Fruit fly (Drosophila melanogaster) whole organism, wandering third instar larva: Measurements from ENCODE around the gene CG33502.
"Not testable (repeated sequence)": the region's sequence is repeated elsewhere in the genome, so short reads cannot be mapped to it uniquely, and the experiment has no call there.

Source experiments
- Abd-B ChIP-seq: fragments of >200 bp; optimal IDR thresholded peaks from 2 replicates; lab custom pipeline; 2017; ENCODE audit warnings: missing biosample characterization, missing genetic modification characterization
- CG32264 ChIP-seq: fragments of 200-800 bp; sonication (Bioruptor generic); optimal IDR thresholded peaks from 2 replicates; lab custom pipeline; 2016; ENCODE audit warnings: missing biosample characterization, missing genetic modification characterization
- CrebA ChIP-seq: fragments of 200-800 bp; sonication (Bioruptor generic); optimal IDR thresholded peaks from 2 replicates; lab custom pipeline; 2016; ENCODE audit warnings: missing biosample characterization, mild to moderate bottlenecking, missing genetic modification characterization, borderline replicate concordance
- Dfd ChIP-seq: fragments of >200 bp; optimal IDR thresholded peaks from 2 replicates; lab custom pipeline; 2017; ENCODE audit warnings: missing biosample characterization, missing genetic modification characterization
- Dif ChIP-seq: fragments of 200-275, 200-300 bp; sonication (Bioruptor generic); optimal IDR thresholded peaks from 2 replicates; lab custom pipeline; 2018; ENCODE audit warnings: missing biosample characterization, missing genetic modification characterization; ENCODE audit not compliant: partially characterized antibody
- GATAd ChIP-seq: sonication (Bioruptor generic); optimal IDR thresholded peaks from 2 replicates; lab custom pipeline; 2016; ENCODE audit warnings: missing biosample characterization, missing genetic modification characterization
- HLH106 ChIP-seq: fragments of 200-800 bp; optimal IDR thresholded peaks from 3 replicates; lab custom pipeline; 2019; ENCODE audit warnings: missing biosample characterization, mild to moderate bottlenecking, missing genetic modification characterization, moderate library complexity
- Hnf4 ChIP-seq: fragments of 200-800 bp; sonication (Bioruptor generic); optimal IDR thresholded peaks from 2 replicates; lab custom pipeline; 2016; ENCODE audit warnings: missing biosample characterization, mild to moderate bottlenecking, missing genetic modification characterization
- Hr78 ChIP-seq: fragments of >200 bp; optimal IDR thresholded peaks from 2 replicates; lab custom pipeline; 2017; ENCODE audit warnings: missing biosample characterization, missing genetic modification characterization
- Hr83 ChIP-seq: fragments of 200-300 bp; sonication (Bioruptor generic); optimal IDR thresholded peaks from 2 replicates; lab custom pipeline; 2016; ENCODE audit warnings: missing biosample characterization, mild to moderate bottlenecking, missing genetic modification characterization, moderate library complexity; ENCODE audit not compliant: poor library complexity, severe bottlenecking
- Jra ChIP-seq: sonication (Bioruptor generic); optimal IDR thresholded peaks from 2 replicates; lab custom pipeline; 2016; ENCODE audit warnings: missing biosample characterization, missing genetic modification characterization
- Mio ChIP-seq: sonication (Bioruptor generic); optimal IDR thresholded peaks from 2 replicates; lab custom pipeline; 2016; ENCODE audit warnings: missing biosample characterization, missing genetic modification characterization
- Myc ChIP-seq: fragments of >200 bp; optimal IDR thresholded peaks from 2 replicates; lab custom pipeline; 2017
- OdsH ChIP-seq: fragments of 200-800 bp; sonication (Bioruptor generic); optimal IDR thresholded peaks from 2 replicates; lab custom pipeline; 2016; ENCODE audit warnings: missing biosample characterization, mild to moderate bottlenecking, missing genetic modification characterization
- Rel ChIP-seq, 2 experiments: fragments of 200-800 bp; sonication (Bioruptor generic) in 1 of 2; optimal IDR thresholded peaks; 2 replicates in 1 of 2; 3 replicates in 1 of 2; lab custom pipeline; 2016 to 2019; ENCODE audit warnings: mild to moderate bottlenecking in 2 of 2, missing biosample characterization in 2 of 2, missing genetic modification characterization in 2 of 2, moderate library complexity in 1 of 2
- Sp1 ChIP-seq: fragments of 200-800 bp; sonication (Bioruptor generic); optimal IDR thresholded peaks from 3 replicates; lab custom pipeline; 2019; ENCODE audit warnings: missing biosample characterization, mild to moderate bottlenecking, missing genetic modification characterization, moderate library complexity
- br ChIP-seq: fragments of 200-800 bp; sonication (Bioruptor generic); optimal IDR thresholded peaks from 2 replicates; lab custom pipeline; 2016; ENCODE audit warnings: missing biosample characterization, missing genetic modification characterization
- brk ChIP-seq: fragments of 200-800 bp; sonication (Bioruptor generic); optimal IDR thresholded peaks from 2 replicates; lab custom pipeline; 2016; ENCODE audit warnings: missing biosample characterization, mild to moderate bottlenecking, missing genetic modification characterization
- dmrt93B ChIP-seq: fragments of 200-800 bp; sonication (Bioruptor generic); optimal IDR thresholded peaks from 2 replicates; lab custom pipeline; 2018; ENCODE audit warnings: missing biosample characterization, mild to moderate bottlenecking, missing genetic modification characterization
- dsf ChIP-seq: sonication (Bioruptor generic); optimal IDR thresholded peaks from 2 replicates; lab custom pipeline; 2016; ENCODE audit warnings: missing biosample characterization, missing genetic modification characterization, borderline replicate concordance
- ey ChIP-seq: fragments of 200-800 bp; sonication (Bioruptor generic); optimal IDR thresholded peaks from 2 replicates; lab custom pipeline; 2016; ENCODE audit warnings: missing biosample characterization, missing genetic modification characterization
- foxo ChIP-seq, 2 experiments: fragments of 200-800 bp; sonication (Bioruptor generic); optimal IDR thresholded peaks; 2 replicates in 1 of 2; 3 replicates in 1 of 2; lab custom pipeline; 2016 to 2017; ENCODE audit warnings: missing biosample characterization in 2 of 2, missing genetic modification characterization in 2 of 2
- fru ChIP-seq: fragments of 200-800 bp; sonication (Bioruptor generic); optimal IDR thresholded peaks from 3 replicates; lab custom pipeline; 2016; ENCODE audit warnings: missing biosample characterization, mild to moderate bottlenecking, missing genetic modification characterization
- h ChIP-seq: fragments of 200-800 bp; sonication (Bioruptor generic); optimal IDR thresholded peaks from 3 replicates; lab custom pipeline; 2016; ENCODE audit warnings: missing biosample characterization, mild to moderate bottlenecking, missing genetic modification characterization
- jim ChIP-seq: fragments of 175-275, 200-325 bp; sonication (Bioruptor generic); optimal IDR thresholded peaks from 2 replicates; lab custom pipeline; 2016; ENCODE audit warnings: missing biosample characterization, mild to moderate bottlenecking, missing genetic modification characterization
- lola ChIP-seq: fragments of >200 bp; optimal IDR thresholded peaks from 2 replicates; lab custom pipeline; 2017; ENCODE audit warnings: missing biosample characterization, missing genetic modification characterization
- pan ChIP-seq: fragments of >200 bp; optimal IDR thresholded peaks from 2 replicates; lab custom pipeline; 2017
- psq ChIP-seq: fragments of 200-800 bp; sonication (Bioruptor generic); optimal IDR thresholded peaks from 3 replicates; lab custom pipeline; 2017; ENCODE audit warnings: missing biosample characterization, mild to moderate bottlenecking, missing genetic modification characterization, moderate library complexity
- rgr ChIP-seq: fragments of 200-800 bp; sonication (Bioruptor generic); optimal IDR thresholded peaks from 3 replicates; lab custom pipeline; 2016; ENCODE audit warnings: missing biosample characterization, mild to moderate bottlenecking, missing genetic modification characterization
- sv ChIP-seq: fragments of 200-800 bp; sonication (Bioruptor generic); optimal IDR thresholded peaks from 3 replicates; lab custom pipeline; 2016; ENCODE audit warnings: missing biosample characterization, missing genetic modification characterization
- tai ChIP-seq: sonication (Bioruptor generic); optimal IDR thresholded peaks from 2 replicates; lab custom pipeline; 2016; ENCODE audit warnings: missing biosample characterization, missing genetic modification characterization
- usp ChIP-seq: fragments of >200 bp; optimal IDR thresholded peaks from 2 replicates; lab custom pipeline; 2017; ENCODE audit warnings: missing biosample characterization, missing genetic modification characterization
- woc ChIP-seq: sonication (Bioruptor generic); optimal IDR thresholded peaks from 2 replicates; lab custom pipeline; 2016; ENCODE audit warnings: missing biosample characterization, mild to moderate bottlenecking, missing genetic modification characterization

Gene CG33502

dm6 chrX:21629482-21630159 is 18.3 kb upstream of the CG33502 start, which contains the start of gene DIP1:
TSS of gene DIP1 (minus strand) at chrX:21630148.
- TF ChIP-seq HLH106 (tag; lab: Kevin White, UChicago) = peak; percentile 13
- peak; percentile 67 for TF ChIP-seq rgr
- TF ChIP-seq lola (GFP tag; lab: Kevin White, UChicago) = no peak
- peak; percentile 52 for TF ChIP-seq psq (GFP tag; lab: Kevin White, UChicago)
- peak; percentile 63 for TF ChIP-seq ey (GFP tag; lab: Kevin White, UChicago)
- TF ChIP-seq Abd-B = no peak
- TF ChIP-seq Sp1 (GFP tag; lab: Kevin White, UChicago) = peak; percentile 61
- peak; percentile 60 for TF ChIP-seq brk (GFP tag; lab: Kevin White, UChicago)
- TF ChIP-seq CG32264 (GFP tag; lab: Kevin White, UChicago) = peak; percentile 33
- TF ChIP-seq jim (GFP tag; lab: Kevin White, UChicago) = no peak
- peak; percentile 28 for TF ChIP-seq tai (GFP tag; lab: Kevin White, UChicago)
- no peak for TF ChIP-seq sv (GFP tag; lab: Kevin White, UChicago)
- no peak for TF ChIP-seq Dfd (GFP tag; lab: Kevin White, UChicago)
- TF ChIP-seq foxo (GFP tag; optimal IDR thresholded peaks at IDR 0.05; lab: Kevin White, UChicago) = peak in 1 of 2 experiments; percentile 70
- no peak for TF ChIP-seq CrebA (GFP tag; lab: Kevin White, UChicago)
- peak; percentile 47 for TF ChIP-seq woc
- no peak for TF ChIP-seq Rel (GFP tag; optimal IDR thresholded peaks at IDR 0.05; lab: Kevin White, UChicago)
- TF ChIP-seq Rel (tag; optimal IDR thresholded peaks at IDR 0.05; lab: Kevin White, UChicago) = peak; percentile 48
- no peak for TF ChIP-seq dmrt93B (GFP tag; lab: Kevin White, UChicago)
- no peak for TF ChIP-seq pan
- TF ChIP-seq Hr78 = no peak
- TF ChIP-seq usp (GFP tag; lab: Kevin White, UChicago) = no peak
- TF ChIP-seq dsf = no peak
- no peak for TF ChIP-seq Hr83 (GFP tag; lab: Kevin White, UChicago)
- TF ChIP-seq Hnf4 (GFP tag; lab: Kevin White, UChicago) = peak; percentile 64
- TF ChIP-seq Mio (GFP tag; lab: Kevin White, UChicago) = no peak
- TF ChIP-seq h (GFP tag; lab: Kevin White, UChicago) = peak; percentile 72
- TF ChIP-seq Dif (GFP tag; lab: Kevin White, UChicago) = no peak
- TF ChIP-seq fru (GFP tag; lab: Kevin White, UChicago) = peak; percentile 69
- TF ChIP-seq GATAd (GFP tag; lab: Kevin White, UChicago) = no peak
- TF ChIP-seq Myc (lab: Kevin White, UChicago) = no peak
- TF ChIP-seq OdsH (GFP tag; lab: Kevin White, UChicago) = peak; percentile 66
- peak; percentile 50 for TF ChIP-seq br
- TF ChIP-seq Jra = peak; percentile 40
- TF ChIP-seq, all 38 proteins: peak for 17

dm6 chrX:21623641-21624040 is 12.3 kb upstream of the CG33502 start, which contains the start of gene CG32500:
TSS of gene CG32500 (minus strand) at chrX:21623750.
- not testable (repeated sequence) for TF ChIP-seq psq (GFP tag; lab: Kevin White, UChicago); brk (GFP tag; lab: Kevin White, UChicago); HLH106 (tag; lab: Kevin White, UChicago)
- TF ChIP-seq, all 38 proteins: peak for 0; not testable (repeated sequence) for 38

dm6 chrX:21621004-21621403 is 9.7 kb upstream of the CG33502 start, which contains the start of gene CG32819:
TSS of gene CG32819 (minus strand) at chrX:21621104.
- TF ChIP-seq tai (GFP tag; lab: Kevin White, UChicago); HLH106 (tag; lab: Kevin White, UChicago); rgr: not testable (repeated sequence)

- TF ChIP-seq pan; Rel (GFP tag; optimal IDR thresholded peaks at IDR 0.05; lab: Kevin White, UChicago); Rel (tag; optimal IDR thresholded peaks at IDR 0.05; lab: Kevin White, UChicago); Hr78: not testable (repeated sequence)
Observed at dm6 chrX:21617517-21617916, 6.2 kb upstream of the CG33502 start, which contains the start of gene CG32857. TSS of gene CG32857 (minus strand) at chrX:21617617.
